Worm (Caenorhabditis elegans) whole organism, L2 larva: ENCODE measurements around the gene dhs-11.
A peak's percentile ranks its signal among the peaks of the same experiment; 100 is the strongest.

Source experiments
- lin-11 ChIP-seq: fragments of 150-350 bp; sonication (generic microtip); optimal IDR thresholded peaks from 2 replicates; lab custom pipeline; 2014; ENCODE audit warnings: missing biosample characterization, missing genetic modification characterization, inconsistent platforms, mixed read lengths
- nhr-77 ChIP-seq: fragments of 150-350 bp; optimal IDR thresholded peaks from 2 replicates; lab custom pipeline; 2014; ENCODE audit warnings: missing biosample characterization, missing genetic modification characterization
- unc-39 ChIP-seq: fragments of 150-350 bp; optimal IDR thresholded peaks from 2 replicates; lab custom pipeline; 2014; ENCODE audit warnings: missing biosample characterization, missing genetic modification characterization

DNA sequence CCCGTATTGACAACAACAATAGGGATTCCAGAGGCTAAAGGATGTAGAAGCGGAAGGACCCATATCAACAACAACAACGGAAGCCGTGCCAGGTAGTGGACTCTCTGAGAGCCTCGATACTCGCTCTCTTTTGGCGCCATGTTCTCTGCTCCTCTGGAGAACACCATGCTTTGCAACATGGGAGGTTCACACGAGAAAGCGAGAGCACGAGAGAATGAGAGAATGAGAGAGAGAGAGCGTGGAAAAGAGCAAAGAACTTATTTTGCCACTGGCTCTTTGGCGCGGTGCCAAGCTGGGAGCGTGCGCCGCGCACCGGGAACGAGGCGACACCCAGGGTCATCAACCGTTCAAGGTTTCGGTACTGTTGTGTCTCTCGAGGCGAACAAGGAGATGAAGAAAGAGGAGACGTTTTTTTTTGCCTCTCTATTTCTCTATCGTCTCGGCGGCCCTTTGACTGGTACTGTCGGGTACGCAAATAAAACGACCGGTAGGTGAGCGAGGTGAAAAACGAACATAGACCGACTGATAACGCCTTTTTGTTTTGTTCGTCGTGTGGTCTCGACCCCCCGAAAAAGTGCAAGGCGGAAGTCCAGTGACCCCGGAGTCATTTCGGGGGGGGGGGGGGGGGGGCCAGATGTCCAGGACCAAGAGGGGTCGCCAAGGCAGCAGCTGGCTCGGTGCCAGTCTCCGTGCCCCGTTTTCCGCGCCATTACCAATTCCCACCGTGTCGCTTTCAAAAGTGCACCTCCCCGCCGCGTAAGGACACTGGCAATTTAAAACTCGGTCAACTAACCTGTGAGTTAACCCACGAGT, 9.9 kb downstream of the dhs-11 start, which contains the start of gene Y39A1A.10:
- TF ChIP-seq unc-39 (no peak), lin-11 (tag; lab: Kevin White, UChicago) (peak; percentile 25), nhr-77 (tag; lab: Kevin White, UChicago) (no peak)
